Worm (Caenorhabditis elegans): Measurements from ENCODE around the gene panl-3.
A peak's percentile ranks its signal among the peaks of the same experiment; 100 is the strongest.

The panl-3 gene

ce11 chrIII:9807560-9808046 is 11.3 kb upstream of the panl-3 start (continued):
- TF ChIP-seq hpl-2 (GFP tag; optimal IDR thresholded peaks at IDR 0.05) = no peak
- peak in 2 of 6 experiments; percentile 36 to 75 for TF ChIP-seq elt-3 (tag; optimal IDR thresholded peaks at IDR 0.05)
- TF ChIP-seq rnt-1 (tag; optimal IDR thresholded peaks at IDR 0.05) = peak; percentile 21
- no peak for TF ChIP-seq pag-3 (tag; optimal IDR thresholded peaks at IDR 0.05; ENCODE audit: borderline replicate concordance, insufficient read depth)
- peak in 1 of 2 experiments; percentile 66 for TF ChIP-seq mdl-1 (tag; optimal IDR thresholded peaks at IDR 0.05)
- TF ChIP-seq ceh-90 (tag; optimal IDR thresholded peaks at IDR 0.05) = no peak
- no peak for TF ChIP-seq egl-13 (tag; optimal IDR thresholded peaks at IDR 0.05)
- no peak for TF ChIP-seq mab-9 (GFP tag; IDR thresholded peaks at IDR 0.05)
- peak; percentile 42 for TF ChIP-seq nhr-19 (GFP tag; conservative IDR thresholded peaks at IDR 0.05)
- TF ChIP-seq nhr-77 (tag; optimal IDR thresholded peaks at IDR 0.05) = no peak
- no peak for TF ChIP-seq alr-1 (tag; optimal IDR thresholded peaks at IDR 0.05; ENCODE audit: borderline replicate concordance)
- no peak for TF ChIP-seq grh-1 (GFP tag; IDR thresholded peaks at IDR 0.05)
- TF ChIP-seq jun-1 (tag; optimal IDR thresholded peaks at IDR 0.05) = peak; percentile 4
- no peak for TF ChIP-seq F16B12.6 (tag; optimal IDR thresholded peaks at IDR 0.05)
- no peak for TF ChIP-seq pqm-1 (tag; optimal IDR thresholded peaks at IDR 0.05)
- peak; percentile 26 for TF ChIP-seq skn-1 (tag; optimal IDR thresholded peaks at IDR 0.05)
- no peak for TF ChIP-seq mef-2 (tag; optimal IDR thresholded peaks at IDR 0.05)
- TF ChIP-seq ama-1 (optimal IDR thresholded peaks at IDR 0.05) = peak; percentile 58
- TF ChIP-seq ztf-4 (tag; optimal IDR thresholded peaks at IDR 0.05) = peak; percentile 64
- no peak for TF ChIP-seq fkh-10 (GFP tag; optimal IDR thresholded peaks at IDR 0.05)
- TF ChIP-seq nhr-47 (tag; optimal IDR thresholded peaks at IDR 0.05) = peak; percentile 34
- no peak for TF ChIP-seq lin-39 (tag; optimal IDR thresholded peaks at IDR 0.05)
- no peak for TF ChIP-seq unc-98 (GFP tag; IDR thresholded peaks at IDR 0.05)
- no peak for TF ChIP-seq aly-2 (tag; optimal IDR thresholded peaks at IDR 0.05)
- no peak for TF ChIP-seq nhr-28 (tag; optimal IDR thresholded peaks at IDR 0.05)
- TF ChIP-seq unc-130 (tag; optimal IDR thresholded peaks at IDR 0.05) = no peak
- no peak for TF ChIP-seq lin-15B (tag; optimal IDR thresholded peaks at IDR 0.05)
- no peak for TF ChIP-seq sox-4 (tag; optimal IDR thresholded peaks at IDR 0.05)
- no peak for TF ChIP-seq efl-3 (GFP tag; optimal IDR thresholded peaks at IDR 0.05)
- TF ChIP-seq Y116A8C.19 (tag; optimal IDR thresholded peaks at IDR 0.05; ENCODE audit: borderline replicate concordance) = no peak
- TF ChIP-seq hlh-4 (tag; optimal IDR thresholded peaks at IDR 0.05) = no peak
- peak in 1 of 2 experiments; percentile 74 for TF ChIP-seq lin-35 (GFP tag; optimal IDR thresholded peaks at IDR 0.05)
- no peak for TF ChIP-seq unc-86 (tag; optimal IDR thresholded peaks at IDR 0.05)
- no peak for TF ChIP-seq nhr-11 (tag; optimal IDR thresholded peaks at IDR 0.05)
- TF ChIP-seq vab-15 (tag; optimal IDR thresholded peaks at IDR 0.05) = peak; percentile 58
- TF ChIP-seq elt-2 (tag; optimal IDR thresholded peaks at IDR 0.05) = peak; percentile 59
- no peak for TF ChIP-seq ceh-8 (GFP tag; optimal IDR thresholded peaks at IDR 0.05)
- TF ChIP-seq nhr-237 (tag; optimal IDR thresholded peaks at IDR 0.05) = no peak
- TF ChIP-seq snu-23 (GFP tag; optimal IDR thresholded peaks at IDR 0.05) = peak; percentile 58
- no peak for TF ChIP-seq C34B4.2 (tag; optimal IDR thresholded peaks at IDR 0.05)
- TF ChIP-seq ces-1 (GFP tag; optimal IDR thresholded peaks at IDR 0.05) = no peak
- TF ChIP-seq efl-1 (optimal IDR thresholded peaks at IDR 0.05) = no peak
- TF ChIP-seq efl-1 (GFP tag; optimal IDR thresholded peaks at IDR 0.05 in 1 of 2) = peak in 1 of 2 experiments; percentile 91
- peak in 1 of 2 experiments; percentile 39 for TF ChIP-seq lsy-2 (tag; optimal IDR thresholded peaks at IDR 0.05)
- no peak for TF ChIP-seq tlp-1 (tag; optimal IDR thresholded peaks at IDR 0.05)
- peak; percentile 28 for TF ChIP-seq lir-3 (tag; optimal IDR thresholded peaks at IDR 0.05; ENCODE audit: poor library complexity)
- TF ChIP-seq tbx-2 (tag; optimal IDR thresholded peaks at IDR 0.05) = no peak
- TF ChIP-seq ets-5 (GFP tag; IDR thresholded peaks at IDR 0.05) = no peak
- no peak for TF ChIP-seq nhr-76 (tag; optimal IDR thresholded peaks at IDR 0.05)
- no peak for TF ChIP-seq sptf-1 (tag; optimal IDR thresholded peaks at IDR 0.05)
- no peak for TF ChIP-seq dpl-1 (GFP tag; optimal IDR thresholded peaks at IDR 0.05)
- no peak for TF ChIP-seq snpc-4 (tag; optimal IDR thresholded peaks at IDR 0.05)
- TF ChIP-seq swsn-7 (tag; optimal IDR thresholded peaks at IDR 0.05) = no peak
- TF ChIP-seq C16A3.4 (tag; optimal IDR thresholded peaks at IDR 0.05) = no peak
